Worm (Caenorhabditis elegans) whole organism, L3 larva: ENCODE data around the gene mct-4.

Experiments used
- ZK546.5 ChIP-seq: sonication (generic microtip); optimal IDR thresholded peaks from 2 replicates; lab custom pipeline; 2017; ENCODE audit warnings: missing biosample characterization, missing genetic modification characterization
- aly-2 ChIP-seq: fragments of 150-350 bp; optimal IDR thresholded peaks from 2 replicates; lab custom pipeline; 2014; ENCODE audit warnings: missing biosample characterization, missing genetic modification characterization
- ama-1 ChIP-seq: fragments of 150-350 bp; optimal IDR thresholded peaks from 2 replicates; lab custom pipeline; 2018
- ceh-28 ChIP-seq: fragments of 150-350 bp; optimal IDR thresholded peaks from 2 replicates; lab custom pipeline; 2014; ENCODE audit warnings: missing biosample characterization, missing genetic modification reagents, missing genetic modification characterization
- ceh-82 ChIP-seq: fragments of 150-350 bp; optimal IDR thresholded peaks from 2 replicates; lab custom pipeline; 2014; ENCODE audit warnings: missing biosample characterization, missing genetic modification characterization
- ceh-9 ChIP-seq: sonication (generic microtip); optimal IDR thresholded peaks from 2 replicates; lab custom pipeline; 2018; ENCODE audit warnings: missing biosample characterization, missing genetic modification characterization
- daf-12 ChIP-seq: fragments of 150-350 bp; optimal IDR thresholded peaks from 2 replicates; lab custom pipeline; 2014; ENCODE audit warnings: missing biosample characterization, missing genetic modification reagents, missing genetic modification characterization
- egl-27 ChIP-seq: sonication (generic microtip); optimal IDR thresholded peaks from 4 replicates; lab custom pipeline; 2017; ENCODE audit warnings: missing biosample characterization, missing genetic modification reagents, missing genetic modification characterization
- elt-2 ChIP-seq: sonication (generic microtip); optimal IDR thresholded peaks from 2 replicates; lab custom pipeline; 2016; ENCODE audit warnings: missing genetic modification reagents, mild to moderate bottlenecking, missing genetic modification characterization, missing compliant biosample characterization
- elt-3 ChIP-seq, 3 experiments: fragments of 150-350 bp in 1 of 3; sonication (generic microtip) in 2 of 3; optimal IDR thresholded peaks; 2 replicates in 2 of 3; 4 replicates in 1 of 3; lab custom pipeline; 2014 to 2017; ENCODE audit warnings: missing biosample characterization in 3 of 3, missing genetic modification characterization in 3 of 3
- fkh-10 ChIP-seq: sonication (generic microtip); optimal IDR thresholded peaks from 2 replicates; lab custom pipeline; 2017; ENCODE audit warnings: missing biosample characterization, missing genetic modification reagents, missing genetic modification characterization
- fos-1 ChIP-seq: fragments of 150-350 bp; optimal IDR thresholded peaks from 2 replicates; lab custom pipeline; 2014; ENCODE audit warnings: missing biosample characterization, missing genetic modification characterization
- lin-15B ChIP-seq: fragments of 150-350 bp; optimal IDR thresholded peaks from 2 replicates; lab custom pipeline; 2014; ENCODE audit warnings: missing biosample characterization, missing genetic modification characterization
- lin-39 ChIP-seq: fragments of 150-350 bp; optimal IDR thresholded peaks from 2 replicates; lab custom pipeline; 2018; ENCODE audit warnings: missing biosample characterization, missing genetic modification reagents, missing genetic modification characterization
- lsy-12 ChIP-seq: sonication (generic microtip); optimal IDR thresholded peaks from 2 replicates; lab custom pipeline; 2016; ENCODE audit warnings: mild to moderate bottlenecking, missing genetic modification characterization, missing compliant biosample characterization
- mdl-1 ChIP-seq: fragments of 150-350 bp; optimal IDR thresholded peaks from 2 replicates; lab custom pipeline; 2014; ENCODE audit warnings: missing biosample characterization, missing genetic modification characterization
- mml-1 ChIP-seq: fragments of 150-350 bp; sonication (generic microtip); optimal IDR thresholded peaks from 3 replicates; lab custom pipeline; 2014; ENCODE audit warnings: missing biosample characterization, missing genetic modification characterization
- nfya-1 ChIP-seq: sonication (generic microtip); optimal IDR thresholded peaks from 2 replicates; lab custom pipeline; 2017; ENCODE audit warnings: missing genetic modification characterization, mild to moderate bottlenecking, missing compliant biosample characterization, antibody characterized with exemption, moderate library complexity; ENCODE audit not compliant: insufficient read depth
- nhr-12 ChIP-seq: fragments of 150-350 bp; optimal IDR thresholded peaks from 2 replicates; lab custom pipeline; 2014; ENCODE audit warnings: missing biosample characterization, missing genetic modification characterization
- nhr-23 ChIP-seq: fragments of 150-350 bp; optimal IDR thresholded peaks from 2 replicates; lab custom pipeline; 2014; ENCODE audit warnings: missing biosample characterization, missing genetic modification reagents, missing genetic modification characterization
- nhr-237 ChIP-seq: fragments of 150-350 bp; optimal IDR thresholded peaks from 2 replicates; lab custom pipeline; 2014; ENCODE audit warnings: missing biosample characterization, missing genetic modification characterization
- nhr-43 ChIP-seq: sonication (generic microtip); optimal IDR thresholded peaks from 2 replicates; lab custom pipeline; 2016; ENCODE audit warnings: mild to moderate bottlenecking, missing genetic modification characterization, missing compliant biosample characterization; ENCODE audit not compliant: poor library complexity, severe bottlenecking
- nhr-67 ChIP-seq: fragments of 150-350 bp; optimal IDR thresholded peaks from 2 replicates; lab custom pipeline; 2014; ENCODE audit warnings: missing biosample characterization, missing genetic modification characterization
- nhr-77 ChIP-seq: fragments of 150-350 bp; optimal IDR thresholded peaks from 2 replicates; lab custom pipeline; 2014; ENCODE audit warnings: missing biosample characterization, missing genetic modification characterization
- pha-4 ChIP-seq: fragments of 150-350 bp; optimal IDR thresholded peaks from 2 replicates; lab custom pipeline; 2014; ENCODE audit warnings: missing biosample characterization, missing genetic modification reagents, missing genetic modification characterization
- pqm-1 ChIP-seq: fragments of 150-350 bp; optimal IDR thresholded peaks from 2 replicates; lab custom pipeline; 2017; ENCODE audit warnings: missing biosample characterization, missing genetic modification characterization, inconsistent platforms
- sea-2 ChIP-seq: fragments of 150-350 bp; sonication (generic microtip); optimal IDR thresholded peaks from 4 replicates; lab custom pipeline; 2014; ENCODE audit warnings: missing biosample characterization, missing genetic modification reagents, missing genetic modification characterization
- skn-1 ChIP-seq: fragments of 150-350 bp; optimal IDR thresholded peaks from 2 replicates; lab custom pipeline; 2014; ENCODE audit warnings: missing biosample characterization, missing genetic modification characterization
- snpc-4 ChIP-seq: fragments of 150-350 bp; optimal IDR thresholded peaks from 2 replicates; lab custom pipeline; 2014; ENCODE audit warnings: missing biosample characterization, missing genetic modification characterization
- tbx-2 ChIP-seq: sonication (generic microtip); optimal IDR thresholded peaks from 2 replicates; lab custom pipeline; 2016; ENCODE audit warnings: mild to moderate bottlenecking, missing genetic modification characterization, missing compliant biosample characterization
- unc-62 ChIP-seq: fragments of 150-350 bp; sonication (generic microtip); optimal IDR thresholded peaks from 4 replicates; lab custom pipeline; 2014; ENCODE audit warnings: missing biosample characterization, missing genetic modification reagents, missing genetic modification characterization
- zag-1 ChIP-seq: fragments of 150-350 bp; optimal IDR thresholded peaks from 2 replicates; lab custom pipeline; 2014; ENCODE audit warnings: missing biosample characterization, missing genetic modification characterization
- ztf-11 ChIP-seq: fragments of 150-350 bp; optimal IDR thresholded peaks from 2 replicates; lab custom pipeline; 2014; ENCODE audit warnings: missing biosample characterization, missing genetic modification characterization

The mct-4 gene

DNA sequence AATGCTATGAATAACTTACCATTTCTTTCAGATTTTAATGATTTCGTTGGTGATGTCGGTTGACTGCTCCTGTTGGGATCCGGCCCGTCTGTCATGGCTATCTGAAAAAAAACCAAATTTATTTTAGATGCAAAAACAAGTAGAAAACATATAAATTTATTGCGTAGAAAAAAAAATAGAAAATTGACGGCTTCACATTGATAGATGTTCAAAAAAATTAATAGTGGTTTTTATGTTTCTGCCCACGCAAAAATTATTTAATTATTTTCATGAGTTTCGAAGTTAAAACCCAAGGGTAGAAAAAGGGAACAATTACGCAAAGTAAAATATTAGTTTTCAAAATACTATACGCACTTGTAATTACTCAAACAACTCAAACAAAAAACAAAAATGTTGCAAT lies at the start of gene mct-4:
mct-4 (minus strand) TSS at position 101 of the 400 bp plus-strand sequence.
- TF ChIP-seq mdl-1 (tag; lab: Kevin White, UChicago) = no peak
- no peak for TF ChIP-seq lsy-12 (tag; lab: Kevin White, UChicago)
- TF ChIP-seq, all 47 proteins: peak for 0

ce11 chrX:4979060-4979459 lies 49.5 kb upstream of the mct-4 start:
- no peak for TF ChIP-seq aly-2 (tag; lab: Kevin White, UChicago)
- TF ChIP-seq fos-1 (tag; lab: Kevin White, UChicago) = no peak
- TF ChIP-seq elt-2 (tag; lab: Kevin White, UChicago) = peak; percentile 35
- TF ChIP-seq sea-2 (GFP tag; lab: Kevin White, UChicago) = no peak
- TF ChIP-seq ama-1 (lab: Kevin White, UChicago) = no peak

DNA sequence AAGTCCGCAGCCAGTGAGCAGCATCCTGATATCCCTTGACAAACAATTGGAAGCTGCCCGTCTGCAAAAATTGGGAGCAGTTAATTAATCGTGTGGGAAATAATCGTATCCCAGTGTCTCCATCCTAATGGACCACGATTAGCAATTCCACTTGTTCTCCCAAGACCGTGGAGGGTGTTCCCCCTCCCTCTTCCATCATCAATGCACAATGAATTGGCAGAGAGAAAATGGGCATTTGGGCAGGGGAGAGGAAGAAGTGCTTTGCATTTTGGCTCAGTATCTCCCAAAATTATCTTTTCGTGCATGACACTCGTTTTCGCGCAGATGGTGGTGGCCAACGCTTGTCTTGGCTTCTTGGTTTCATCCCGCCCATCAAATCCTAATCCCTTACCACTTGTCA lies 48.5 kb upstream of the mct-4 start:
- TF ChIP-seq nhr-12 = no peak
- no peak for TF ChIP-seq tbx-2 (tag; lab: Kevin White, UChicago)
- no peak for TF ChIP-seq nhr-67 (tag; lab: Kevin White, UChicago)

DNA sequence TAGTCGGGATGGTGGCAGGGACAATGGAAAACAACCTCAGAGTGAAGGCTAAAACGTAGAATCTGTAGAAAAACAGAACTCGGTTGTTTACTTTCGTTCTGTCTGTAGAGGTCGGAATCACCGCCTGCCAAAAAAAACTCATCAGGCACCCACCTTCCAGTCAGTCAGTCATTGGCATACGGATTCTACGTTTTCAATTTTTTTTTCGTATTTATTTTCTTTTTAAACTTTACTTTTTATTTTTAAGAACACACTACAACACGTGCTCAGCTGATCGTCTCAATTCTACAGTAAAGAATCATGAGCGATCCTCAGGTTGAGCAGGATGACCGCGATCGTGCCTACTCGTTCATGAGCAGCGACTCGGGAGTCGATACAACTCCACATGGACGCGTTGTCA lies 47.0 kb upstream of the mct-4 start, which contains the start of gene lfi-1:
lfi-1 (plus strand) TSS at position 301 of the 400 bp plus-strand sequence.
- TF ChIP-seq nhr-23 (tag; lab: Kevin White, UChicago) = no peak
- no peak for TF ChIP-seq elt-2 (tag; lab: Kevin White, UChicago)
- TF ChIP-seq ceh-28 (tag; lab: Kevin White, UChicago) = no peak
- TF ChIP-seq nfya-1 (tag; lab: Kevin White, UChicago) = no peak
- no peak for TF ChIP-seq fkh-10 (GFP tag; lab: Kevin White, UChicago)
- TF ChIP-seq egl-27 (tag; lab: Kevin White, UChicago) = no peak
- TF ChIP-seq pha-4 (tag; lab: Kevin White, UChicago) = no peak
- no peak for TF ChIP-seq ceh-9 (tag; lab: Kevin White, UChicago)
- no peak for TF ChIP-seq skn-1 (tag; lab: Kevin White, UChicago)
- TF ChIP-seq ZK546.5 = no peak
- TF ChIP-seq elt-3 (tag; optimal IDR thresholded peaks at IDR 0.05; lab: Kevin White, UChicago) = no peak
- no peak for TF ChIP-seq lin-15B (tag; lab: Kevin White, UChicago)

DNA sequence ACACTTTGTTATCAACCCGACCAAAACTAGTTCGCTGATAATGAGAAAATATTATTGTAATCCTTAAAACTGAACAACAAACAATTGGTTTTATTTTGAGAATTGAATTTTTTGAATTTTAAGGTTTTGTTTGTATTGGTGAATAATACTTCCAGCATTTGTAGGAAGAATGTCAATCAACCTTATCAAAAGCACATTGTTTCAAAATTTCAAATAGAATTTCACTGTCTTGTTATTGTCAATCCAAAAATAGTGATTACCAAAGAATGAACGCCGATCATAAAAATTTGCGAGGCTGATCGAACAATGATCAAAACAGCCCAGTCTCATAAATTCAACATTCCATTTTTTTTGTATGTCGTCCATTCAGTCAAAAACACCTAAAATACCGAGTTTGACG lies 44.9 kb upstream of the mct-4 start:
- TF ChIP-seq ceh-82 (tag; lab: Kevin White, UChicago) = no peak
- no peak for TF ChIP-seq zag-1 (tag; lab: Kevin White, UChicago)
- no peak for TF ChIP-seq pqm-1 (tag; lab: Kevin White, UChicago)
- no peak for TF ChIP-seq elt-2 (tag; lab: Kevin White, UChicago)
- no peak for TF ChIP-seq mml-1 (tag; lab: Kevin White, UChicago)
- no peak for TF ChIP-seq ceh-9 (tag; lab: Kevin White, UChicago)
- no peak for TF ChIP-seq daf-12 (tag; lab: Kevin White, UChicago)
- no peak for TF ChIP-seq sea-2 (GFP tag; lab: Kevin White, UChicago)
- TF ChIP-seq nhr-43 (tag; lab: Kevin White, UChicago) = no peak
- no peak for TF ChIP-seq snpc-4 (tag; lab: Kevin White, UChicago)
- TF ChIP-seq pha-4 (tag; lab: Kevin White, UChicago) = no peak
- no peak for TF ChIP-seq lin-39
- TF ChIP-seq unc-62 (GFP tag; lab: Kevin White, UChicago) = no peak
- no peak for TF ChIP-seq nfya-1 (tag; lab: Kevin White, UChicago)
- no peak for TF ChIP-seq ZK546.5
- TF ChIP-seq nhr-237 (tag; lab: Kevin White, UChicago) = no peak
- TF ChIP-seq nhr-67 (tag; lab: Kevin White, UChicago) = no peak
- TF ChIP-seq nhr-77 (tag; lab: Kevin White, UChicago) = no peak
- TF ChIP-seq ztf-11 = no peak
